Worm (Caenorhabditis elegans) whole organism, young adult: Measurements from ENCODE around the gene gst-9.

ENCODE experiments used
- F57C9.4 ChIP-seq: sonication (generic microtip); optimal IDR thresholded peaks from 2 replicates; lab custom pipeline; 2017; ENCODE audit warnings: mild to moderate bottlenecking, missing genetic modification characterization, missing compliant biosample characterization
- K11D2.4 ChIP-seq: fragments of 200-800 bp; sonication (Bioruptor generic); IDR thresholded peaks from 2 replicates; pipeline ENCODE4 v1.3.6; 2022; ENCODE audit warnings: missing genetic modification reagents, missing genetic modification characterization, missing compliant biosample characterization
- K12H6.12 ChIP-seq: fragments of 200-800 bp; sonication (Bioruptor generic); optimal IDR thresholded peaks from 2 replicates; lab custom pipeline; 2018; ENCODE audit warnings: mild to moderate bottlenecking, missing genetic modification characterization, missing compliant biosample characterization
- T26A5.8 ChIP-seq: sonication (generic microtip); optimal IDR thresholded peaks from 2 replicates; lab custom pipeline; 2016; ENCODE audit warnings: missing genetic modification characterization, missing compliant biosample characterization
- Y53G8AR.9 ChIP-seq: fragments of 200-800 bp; sonication (Bioruptor generic); conservative IDR thresholded peaks from 2 replicates; pipeline ENCODE4 v1.3.6; 2022; ENCODE audit warnings: missing genetic modification reagents, missing genetic modification characterization, missing compliant biosample characterization
- Y67H2A.10 ChIP-seq: fragments of 200-800 bp; sonication (Bioruptor generic); conservative IDR thresholded peaks from 2 replicates; pipeline ENCODE4 v1.3.6; 2022; ENCODE audit warnings: missing genetic modification reagents, missing genetic modification characterization, missing compliant biosample characterization
- Y79H2A.3 ChIP-seq: fragments of 200-800 bp; sonication (Bioruptor generic); conservative IDR thresholded peaks from 2 replicates; pipeline ENCODE4 v1.3.6; 2022; ENCODE audit warnings: missing genetic modification reagents, missing genetic modification characterization, missing compliant biosample characterization
- akir-1 ChIP-seq: fragments of 200-800 bp; sonication (Bioruptor generic); optimal IDR thresholded peaks from 2 replicates; lab custom pipeline; 2018; ENCODE audit warnings: mild to moderate bottlenecking, missing genetic modification characterization, moderate library complexity, missing compliant biosample characterization
- attf-3 ChIP-seq: fragments of 200-800 bp; sonication (Bioruptor generic); conservative IDR thresholded peaks from 2 replicates; pipeline ENCODE4 v1.3.6; 2022; ENCODE audit warnings: missing genetic modification reagents, missing genetic modification characterization, missing compliant biosample characterization
- attf-5 ChIP-seq: fragments of 200-800 bp; sonication (Bioruptor generic); optimal IDR thresholded peaks from 2 replicates; lab custom pipeline; 2018; ENCODE audit warnings: mild to moderate bottlenecking, missing genetic modification characterization, missing compliant biosample characterization
- attf-6 ChIP-seq: fragments of 200-800 bp; sonication (Bioruptor generic); IDR thresholded peaks from 2 replicates; pipeline ENCODE4 v1.3.6; 2022; ENCODE audit warnings: missing genetic modification reagents, missing genetic modification characterization, missing compliant biosample characterization
- ccch-3 ChIP-seq: fragments of 200-800 bp; sonication (Bioruptor generic); optimal IDR thresholded peaks from 2 replicates; lab custom pipeline; 2018; ENCODE audit warnings: mild to moderate bottlenecking, missing genetic modification characterization, missing compliant biosample characterization
- cebp-1 ChIP-seq, 2 experiments: fragments of 200-800 bp in 1 of 2; sonication (Bioruptor generic) in 1 of 2; sonication (generic microtip) in 1 of 2; IDR thresholded peaks in 1 of 2; optimal IDR thresholded peaks in 1 of 2; 2 replicates each; pipeline versions ENCODE4 v1.3.6 to Lab custom; 2017 to 2022; ENCODE audit warnings: missing compliant biosample characterization in 2 of 2, missing genetic modification characterization in 2 of 2, mild to moderate bottlenecking in 1 of 2, missing genetic modification reagents in 1 of 2, moderate library complexity in 1 of 2
- ceh-40 ChIP-seq: fragments of 200-800 bp; sonication (Bioruptor generic); IDR thresholded peaks from 2 replicates; pipeline ENCODE4 v1.3.6; 2022; ENCODE audit warnings: missing genetic modification characterization, missing compliant biosample characterization
- ceh-79 ChIP-seq: sonication (generic microtip); optimal IDR thresholded peaks from 2 replicates; lab custom pipeline; 2017; ENCODE audit warnings: mild to moderate bottlenecking, missing genetic modification characterization, missing compliant biosample characterization
- dox-1 ChIP-seq: fragments of 200-800 bp; sonication (Bioruptor generic); IDR thresholded peaks from 2 replicates; pipeline ENCODE4 v1.3.6; 2022; ENCODE audit warnings: missing genetic modification reagents, missing genetic modification characterization, missing compliant biosample characterization
- dpl-1 ChIP-seq: fragments of 150-350 bp; optimal IDR thresholded peaks from 2 replicates; lab custom pipeline; 2014; ENCODE audit warnings: missing biosample characterization, missing genetic modification reagents, missing genetic modification characterization
- efl-1 ChIP-seq: fragments of 150-350 bp; optimal IDR thresholded peaks from 2 replicates; lab custom pipeline; 2014; ENCODE audit warnings: missing biosample characterization, missing genetic modification reagents, missing genetic modification characterization
- egrh-3 ChIP-seq: fragments of 200-800 bp; sonication (Bioruptor generic); IDR thresholded peaks from 2 replicates; pipeline ENCODE4 v1.3.6; 2022; ENCODE audit warnings: missing genetic modification reagents, missing genetic modification characterization, missing compliant biosample characterization
- ets-4 ChIP-seq: fragments of 200-800 bp; sonication (Bioruptor generic); optimal IDR thresholded peaks from 2 replicates; lab custom pipeline; 2018; ENCODE audit warnings: mild to moderate bottlenecking, missing genetic modification characterization, missing compliant biosample characterization
- him-1 ChIP-seq: sonication (generic microtip); optimal IDR thresholded peaks from 2 replicates; lab custom pipeline; 2016; ENCODE audit warnings: missing genotype, missing genetic modification reagents, missing genetic modification characterization, missing compliant biosample characterization
- hlh-12 ChIP-seq: sonication (generic microtip); optimal IDR thresholded peaks from 2 replicates; lab custom pipeline; 2016; ENCODE audit warnings: missing genetic modification characterization, missing compliant biosample characterization
- hmg-1.2 ChIP-seq: fragments of 200-800 bp; sonication (Bioruptor generic); IDR thresholded peaks from 2 replicates; pipeline ENCODE4 v1.3.6; 2022; ENCODE audit warnings: missing genetic modification reagents, missing genetic modification characterization, missing compliant biosample characterization
- hmg-20 ChIP-seq: fragments of 200-800 bp; sonication (Bioruptor generic); IDR thresholded peaks from 2 replicates; pipeline ENCODE4 v1.3.6; 2022; ENCODE audit warnings: missing genetic modification reagents, missing genetic modification characterization, missing compliant biosample characterization
- lag-1 ChIP-seq: fragments of 200-800 bp; sonication (Bioruptor generic); IDR thresholded peaks from 2 replicates; pipeline ENCODE4 v1.3.6; 2022; ENCODE audit warnings: missing genetic modification reagents, missing genetic modification characterization, missing compliant biosample characterization
- let-526 ChIP-seq: fragments of 200-800 bp; sonication (Bioruptor generic); IDR thresholded peaks from 2 replicates; pipeline ENCODE4 v1.3.6; 2022; ENCODE audit warnings: missing genetic modification reagents, missing genetic modification characterization, missing compliant biosample characterization
- lin-26 ChIP-seq: fragments of 200-800 bp; sonication (Bioruptor generic); IDR thresholded peaks from 2 replicates; pipeline ENCODE4 v1.3.6; 2022; ENCODE audit warnings: missing genetic modification reagents, missing genetic modification characterization, missing compliant biosample characterization
- lin-54 ChIP-seq: fragments of 200-800 bp; sonication (Bioruptor generic); optimal IDR thresholded peaks from 2 replicates; lab custom pipeline; 2018; ENCODE audit warnings: mild to moderate bottlenecking, missing genetic modification characterization, missing compliant biosample characterization
- lir-1 ChIP-seq: fragments of 200-800 bp; sonication (Bioruptor generic); conservative IDR thresholded peaks from 2 replicates; pipeline ENCODE4 v1.3.6; 2022; ENCODE audit warnings: missing genetic modification reagents, missing genetic modification characterization, missing compliant biosample characterization
- lsy-27 ChIP-seq: sonication (generic microtip); optimal IDR thresholded peaks from 2 replicates; lab custom pipeline; 2017; ENCODE audit warnings: missing genetic modification characterization, mild to moderate bottlenecking, missing compliant biosample characterization, antibody characterized with exemption, missing genotype, borderline replicate concordance; ENCODE audit not compliant: insufficient read depth
- madf-8 ChIP-seq: fragments of 200-800 bp; sonication (Bioruptor generic); conservative IDR thresholded peaks from 2 replicates; pipeline ENCODE4 v1.3.6; 2022; ENCODE audit warnings: missing genetic modification reagents, missing genetic modification characterization, missing compliant biosample characterization
- mcd-1 ChIP-seq: fragments of 200-800 bp; sonication (Bioruptor generic); IDR thresholded peaks from 2 replicates; pipeline ENCODE4 v1.3.6; 2022; ENCODE audit warnings: missing genetic modification reagents, missing genetic modification characterization, missing compliant biosample characterization
- mes-4 ChIP-seq: sonication (generic microtip); optimal IDR thresholded peaks from 2 replicates; lab custom pipeline; 2016; ENCODE audit warnings: missing genotype, missing genetic modification characterization, missing compliant biosample characterization
- nfyb-1 ChIP-seq: fragments of 200-800 bp; sonication (Bioruptor generic); IDR thresholded peaks from 2 replicates; pipeline ENCODE4 v1.3.6; 2022; ENCODE audit warnings: missing genetic modification reagents, missing genetic modification characterization, missing compliant biosample characterization
- nhr-80 ChIP-seq: sonication (generic microtip); optimal IDR thresholded peaks from 2 replicates; lab custom pipeline; 2016; ENCODE audit warnings: missing genetic modification characterization, missing compliant biosample characterization
- pbrm-1 ChIP-seq: fragments of 200-800 bp; sonication (Bioruptor generic); IDR thresholded peaks from 2 replicates; pipeline ENCODE4 v1.3.6; 2022; ENCODE audit warnings: missing genetic modification reagents, missing genetic modification characterization, missing compliant biosample characterization
- sea-2 ChIP-seq: fragments of 200-800 bp; sonication (Bioruptor generic); IDR thresholded peaks from 2 replicates; pipeline ENCODE4 v1.3.6; 2022; ENCODE audit warnings: missing genetic modification characterization, missing compliant biosample characterization
- somi-1 ChIP-seq: fragments of 200-800 bp; sonication (Bioruptor generic); optimal IDR thresholded peaks from 2 replicates; lab custom pipeline; 2018; ENCODE audit warnings: mild to moderate bottlenecking, missing genetic modification characterization, missing compliant biosample characterization
- sptf-2 ChIP-seq: fragments of 200-800 bp; sonication (Bioruptor generic); optimal IDR thresholded peaks from 2 replicates; lab custom pipeline; 2018; ENCODE audit warnings: mild to moderate bottlenecking, missing genetic modification characterization, missing compliant biosample characterization
- tbp1 ChIP-seq: fragments of 200-800 bp; sonication (Bioruptor generic); optimal IDR thresholded peaks from 2 replicates; lab custom pipeline; 2018; ENCODE audit warnings: mild to moderate bottlenecking, missing genetic modification characterization, missing compliant biosample characterization
- unc-62 ChIP-seq: fragments of 150-350 bp; optimal IDR thresholded peaks from 2 replicates; lab custom pipeline; 2014; ENCODE audit warnings: missing biosample characterization, missing genetic modification reagents, missing genetic modification characterization
- ztf-18 ChIP-seq: sonication (generic microtip); optimal IDR thresholded peaks from 2 replicates; lab custom pipeline; 2016; ENCODE audit warnings: missing genotype, mild to moderate bottlenecking, missing genetic modification characterization, missing compliant biosample characterization
- ztf-26 ChIP-seq: sonication (generic microtip); optimal IDR thresholded peaks from 2 replicates; lab custom pipeline; 2017; ENCODE audit warnings: missing genetic modification characterization, missing compliant biosample characterization

The gst-9 gene

ce11 chrII:4855489-4855888 is 35.9 kb upstream of the gst-9 start:
- TF ChIP-seq K11D2.4 = 0 out of 2 replicates have a peak, but pooled peaks have one; percentile 19
- TF ChIP-seq him-1 = no peak

DNA sequence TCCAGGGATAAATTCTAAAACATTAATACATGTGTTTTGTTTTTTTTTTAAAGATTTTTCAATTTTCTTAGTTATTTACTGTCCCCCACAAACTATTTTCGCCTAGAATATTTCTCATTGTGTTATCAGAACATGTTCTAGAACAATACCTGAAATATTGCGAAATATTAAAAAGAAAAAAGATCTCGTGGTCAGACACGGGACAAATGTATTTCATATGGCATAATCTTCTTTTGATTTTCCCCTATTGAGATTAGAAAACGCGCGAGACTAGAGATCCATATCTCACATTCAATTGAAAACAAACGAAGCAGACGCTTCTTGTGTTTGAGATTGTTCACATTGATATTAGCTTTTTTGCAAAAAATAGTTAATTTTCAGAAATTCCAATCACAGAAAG is 35.3 kb upstream of the gst-9 start:
- peak; percentile 96 for TF ChIP-seq cebp-1 (GFP tag; IDR thresholded peaks at IDR 0.05; lab: Robert Waterston, UW)
- peak; percentile 99 for TF ChIP-seq cebp-1 (tag; optimal IDR thresholded peaks at IDR 0.05; lab: Kevin White, UChicago)
- TF ChIP-seq K12H6.12 (tag; lab: Kevin White, UChicago) = no peak
- no peak for TF ChIP-seq akir-1 (GFP tag; lab: Kevin White, UChicago)
- TF ChIP-seq lin-26 (GFP tag; lab: Robert Waterston, UW) = 0 out of 2 replicates have a peak, but pooled peaks have one; percentile 13
- TF ChIP-seq lir-1 (GFP tag; lab: Robert Waterston, UW) = no peak
- peak; percentile 39 for TF ChIP-seq attf-5 (GFP tag; lab: Kevin White, UChicago)
- TF ChIP-seq efl-1 (GFP tag; lab: Kevin White, UChicago) = no peak
- TF ChIP-seq let-526 = peak; percentile 24; the same call in 1 of the 2 replicates
- TF ChIP-seq mcd-1 (GFP tag; lab: Robert Waterston, UW) = no peak
- TF ChIP-seq ceh-79 (tag; lab: Kevin White, UChicago) = no peak
- 0 out of 2 replicates have a peak, but pooled peaks have one; percentile 46 for TF ChIP-seq nfyb-1 (GFP tag; lab: Robert Waterston, UW)
- TF ChIP-seq pbrm-1 (GFP tag; lab: Robert Waterston, UW) = 0 out of 2 replicates have a peak, but pooled peaks have one; percentile 12

ce11 chrII:4857086-4857485 is 34.3 kb upstream of the gst-9 start:
- TF ChIP-seq ztf-26 (tag; lab: Kevin White, UChicago) = no peak
- no peak for TF ChIP-seq egrh-3 (GFP tag; lab: Robert Waterston, UW)
- no peak for TF ChIP-seq mes-4 (tag; lab: Kevin White, UChicago)
- no peak for TF ChIP-seq cebp-1 (GFP tag; IDR thresholded peaks at IDR 0.05; lab: Robert Waterston, UW)
- TF ChIP-seq cebp-1 (tag; optimal IDR thresholded peaks at IDR 0.05; lab: Kevin White, UChicago) = peak; percentile 14
- no peak for TF ChIP-seq madf-8 (GFP tag; lab: Robert Waterston, UW)
- TF ChIP-seq tbp1 = peak; percentile 15
- TF ChIP-seq F57C9.4 (tag; lab: Kevin White, UChicago) = no peak
- no peak for TF ChIP-seq attf-6
- TF ChIP-seq Y67H2A.10 (GFP tag; lab: Robert Waterston, UW) = no peak
- TF ChIP-seq lin-54 = peak; percentile 21
- TF ChIP-seq lir-1 (GFP tag; lab: Robert Waterston, UW) = no peak
- peak; percentile 89 for TF ChIP-seq nhr-80 (tag; lab: Kevin White, UChicago)
- TF ChIP-seq sptf-2 (GFP tag; lab: Kevin White, UChicago) = no peak
- no peak for TF ChIP-seq somi-1
- peak; percentile 36 for TF ChIP-seq ets-4 (GFP tag; lab: Kevin White, UChicago)
- TF ChIP-seq ceh-79 (tag; lab: Kevin White, UChicago) = no peak
- no peak for TF ChIP-seq ccch-3 (GFP tag; lab: Kevin White, UChicago)
- TF ChIP-seq lsy-27 (tag; lab: Kevin White, UChicago) = no peak
- TF ChIP-seq ztf-18 (tag; lab: Kevin White, UChicago) = peak; percentile 15
- no peak for TF ChIP-seq ceh-40 (GFP tag; lab: Robert Waterston, UW)
- no peak for TF ChIP-seq attf-3 (GFP tag; lab: Robert Waterston, UW)
- no peak for TF ChIP-seq T26A5.8 (tag; lab: Kevin White, UChicago)
- TF ChIP-seq lag-1 (GFP tag; lab: Robert Waterston, UW) = no peak
- TF ChIP-seq hmg-1.2 (GFP tag; lab: Robert Waterston, UW) = no peak; the same call in 1 of the 2 replicates
- no peak for TF ChIP-seq dpl-1 (GFP tag; lab: Kevin White, UChicago)
- TF ChIP-seq hmg-20 (GFP tag; lab: Robert Waterston, UW) = no peak
- TF ChIP-seq unc-62 (GFP tag; lab: Kevin White, UChicago) = no peak
- peak; percentile 54; the same call in 1 of the 2 replicates for TF ChIP-seq dox-1 (GFP tag; lab: Robert Waterston, UW)
- TF ChIP-seq Y79H2A.3 = no peak
- TF ChIP-seq hlh-12 (tag; lab: Kevin White, UChicago) = no peak
- TF ChIP-seq Y53G8AR.9 (GFP tag; lab: Robert Waterston, UW) = no peak
- no peak for TF ChIP-seq sea-2 (GFP tag; lab: Robert Waterston, UW)
